Worm (Caenorhabditis elegans) whole organism, L4/young adult: ENCODE measurements around the gene lsd-1.
"Not testable (repeated sequence)": the region's sequence is repeated elsewhere in the genome, so short reads cannot be mapped to it uniquely, and the experiment has no call there.

Source experiments
- W03F9.2 ChIP-seq: fragments of 150-350 bp; optimal IDR thresholded peaks from 2 replicates; lab custom pipeline; 2014; ENCODE audit warnings: missing biosample characterization, missing genetic modification characterization
- dao-5 ChIP-seq: sonication (generic microtip); optimal IDR thresholded peaks from 2 replicates; lab custom pipeline; 2016; ENCODE audit warnings: missing genotype, missing genetic modification characterization, moderate library complexity, missing compliant biosample characterization
- him-1 ChIP-seq: sonication (generic microtip); optimal IDR thresholded peaks from 2 replicates; lab custom pipeline; 2016; ENCODE audit warnings: missing genotype, missing genetic modification reagents, missing genetic modification characterization, missing compliant biosample characterization

The lsd-1 gene

DNA sequence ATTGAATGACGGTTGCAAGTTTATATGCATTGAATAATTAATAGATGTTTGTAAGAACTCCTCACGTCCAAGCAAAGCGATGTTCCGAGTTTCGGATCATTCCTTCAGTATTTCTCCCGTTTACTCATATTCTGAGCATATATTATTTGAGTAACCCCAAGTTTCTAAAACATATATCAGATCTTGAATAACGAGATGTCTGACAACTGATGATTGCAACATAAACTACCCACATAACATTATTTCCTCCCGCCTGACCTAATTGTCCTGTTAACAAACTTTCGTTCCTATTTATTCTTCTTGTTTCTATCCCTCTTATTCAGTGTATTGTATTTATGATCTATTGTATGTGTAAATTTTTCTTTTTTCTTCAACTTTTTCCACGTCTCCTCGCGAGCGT, 12.5 kb downstream of the lsd-1 start, which contains the start of gene C49F5.13:
Gene C49F5.13 (plus strand): TSS at position 301 of the 400 bp plus-strand sequence.
- TF ChIP-seq him-1 (tag; lab: Kevin White, UChicago); dao-5 (tag; lab: Kevin White, UChicago); W03F9.2: not testable (repeated sequence)

ce11 chrX:11962050-11962788, 13.6 kb downstream of the lsd-1 start:
- TF ChIP-seq W03F9.2, result no peak
- no peak for TF ChIP-seq him-1 (tag; lab: Kevin White, UChicago)
- TF ChIP-seq dao-5 (tag; lab: Kevin White, UChicago), result no peak

ce11 chrX:11963659-11964058, 15.0 kb downstream of the lsd-1 start:
- no peak for TF ChIP-seq W03F9.2
- no peak for TF ChIP-seq him-1 (tag; lab: Kevin White, UChicago)
- no peak for TF ChIP-seq dao-5 (tag; lab: Kevin White, UChicago)

ce11 chrX:11964555-11964954, 15.9 kb downstream of the lsd-1 start:
- TF ChIP-seq him-1 (tag; lab: Kevin White, UChicago) (no peak), W03F9.2 (no peak), dao-5 (tag; lab: Kevin White, UChicago) (no peak)

DNA sequence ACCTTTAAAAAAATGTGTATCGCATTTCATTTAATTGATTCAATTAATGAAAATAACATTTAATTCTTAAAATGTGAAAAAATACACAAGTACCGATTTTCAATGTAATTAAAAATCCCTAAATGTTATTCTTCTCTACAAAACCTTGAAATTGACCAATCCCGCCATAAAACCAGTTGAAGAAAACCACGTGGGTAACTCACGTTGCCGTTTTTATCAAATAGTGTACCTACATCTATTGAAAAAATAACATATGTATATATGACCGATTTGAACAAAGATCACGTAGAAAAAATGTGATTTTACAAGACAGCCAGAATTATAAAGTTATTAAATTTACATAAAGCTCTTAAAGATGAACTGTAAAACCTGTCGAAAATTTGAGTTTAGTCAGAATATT, 16.5 kb downstream of the lsd-1 start:
- TF ChIP-seq W03F9.2, result no peak
- no peak for TF ChIP-seq him-1 (tag; lab: Kevin White, UChicago)
- TF ChIP-seq dao-5 (tag; lab: Kevin White, UChicago), result no peak

DNA sequence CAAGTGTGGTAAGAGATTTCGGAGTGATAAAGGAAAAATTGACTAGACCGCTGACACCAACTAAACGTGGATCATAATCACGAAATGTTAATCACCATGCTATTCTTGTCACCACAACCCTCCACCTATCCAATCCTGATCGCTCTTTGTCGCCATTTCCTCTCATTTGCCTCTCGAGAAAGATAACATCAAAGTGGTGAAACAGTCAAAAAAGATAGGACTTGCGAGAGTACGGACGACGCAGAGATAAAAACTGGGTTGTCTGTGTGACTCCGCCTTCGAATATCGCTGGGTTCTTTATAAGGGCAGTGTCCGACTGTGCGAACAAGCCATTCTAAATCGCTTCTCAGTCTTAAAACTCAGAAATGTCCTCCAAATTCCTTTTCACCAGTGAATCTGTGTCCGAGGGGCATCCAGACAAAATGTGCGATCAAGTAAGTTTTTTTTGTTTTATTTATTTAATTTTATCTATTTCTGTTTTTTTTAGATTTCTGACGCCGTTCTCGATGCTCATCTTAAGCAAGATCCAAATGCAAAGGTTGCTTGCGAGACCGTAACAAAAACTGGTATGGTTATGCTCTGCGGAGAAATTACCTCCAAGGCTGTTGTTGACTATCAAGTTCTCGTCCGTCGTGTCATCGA, 17.1 kb downstream of the lsd-1 start, which contains the start of gene sams-1:
Gene sams-1 (plus strand): TSS at position 300 of the 642 bp plus-strand sequence.
- TF ChIP-seq him-1 (tag; lab: Kevin White, UChicago) (no peak), dao-5 (tag; lab: Kevin White, UChicago) (no peak), W03F9.2 (no peak)

DNA sequence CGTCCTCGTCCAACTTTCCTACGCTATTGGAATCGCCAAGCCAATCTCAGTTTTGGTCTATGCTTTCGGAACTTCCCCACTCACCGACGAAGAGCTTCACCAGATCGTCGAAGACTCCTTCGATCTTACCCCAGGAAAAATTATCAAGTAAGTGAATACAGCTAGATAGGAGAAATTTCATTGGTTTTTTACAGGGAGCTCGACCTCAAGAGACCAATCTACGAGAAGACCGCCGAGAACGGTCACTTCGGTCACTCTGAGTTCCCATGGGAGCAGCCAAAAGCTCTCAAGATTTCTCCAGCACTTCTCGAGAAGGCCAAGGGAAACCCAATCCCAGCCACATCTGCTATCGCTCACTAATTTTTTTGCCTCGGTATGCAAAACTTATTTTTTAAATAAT, 18.4 kb downstream of the lsd-1 start:
- TF ChIP-seq W03F9.2, result no peak
- no peak for TF ChIP-seq him-1 (tag; lab: Kevin White, UChicago)
- TF ChIP-seq dao-5 (tag; lab: Kevin White, UChicago), result no peak

- TF ChIP-seq W03F9.2 (no peak), him-1 (tag; lab: Kevin White, UChicago) (no peak), dao-5 (tag; lab: Kevin White, UChicago) (no peak)
These were observed 19.5 kb downstream of the lsd-1 start for ce11 chrX:11968024-11968598.

ce11 chrX:11969085-11969484, 20.4 kb downstream of the lsd-1 start:
- TF ChIP-seq W03F9.2, result no peak
- TF ChIP-seq dao-5 (tag; lab: Kevin White, UChicago), result no peak
- no peak for TF ChIP-seq him-1 (tag; lab: Kevin White, UChicago)

- TF ChIP-seq dao-5 (tag; lab: Kevin White, UChicago), result no peak
- no peak for TF ChIP-seq him-1 (tag; lab: Kevin White, UChicago)
- TF ChIP-seq W03F9.2, result no peak
These were observed 20.9 kb downstream of the lsd-1 start for ce11 chrX:11969554-11969953.

- TF ChIP-seq him-1 (tag; lab: Kevin White, UChicago) (no peak), dao-5 (tag; lab: Kevin White, UChicago) (no peak), W03F9.2 (no peak)
These were observed 22.7 kb downstream of the lsd-1 start for ce11 chrX:11971323-11971722.

DNA sequence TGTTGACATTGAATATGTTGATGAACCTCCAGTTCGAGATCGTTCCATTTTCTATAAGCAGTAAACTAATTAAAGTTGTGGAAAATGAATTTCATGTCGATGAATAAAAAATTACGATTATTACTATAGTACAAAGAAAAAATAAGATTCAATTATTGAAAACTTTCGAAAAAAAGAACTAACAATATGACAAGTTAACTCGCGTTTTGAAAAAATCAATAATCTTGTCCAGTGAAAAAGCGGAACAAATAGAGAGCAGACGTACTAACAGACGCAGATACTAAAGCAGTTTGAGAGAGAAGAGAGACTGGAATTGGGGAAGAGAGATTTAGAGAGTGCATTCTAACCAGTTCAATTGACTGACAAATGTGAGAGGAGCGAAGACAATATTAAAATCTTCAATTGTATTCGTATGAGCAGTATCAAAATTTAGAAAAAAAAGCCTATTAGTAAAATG, 26.0 kb downstream of the lsd-1 start, which contains the start of gene set-6:
Gene set-6 (minus strand): TSS at position 51 of the 457 bp plus-strand sequence.
- TF ChIP-seq him-1 (tag; lab: Kevin White, UChicago) (no peak), dao-5 (tag; lab: Kevin White, UChicago) (no peak), W03F9.2 (no peak)

DNA sequence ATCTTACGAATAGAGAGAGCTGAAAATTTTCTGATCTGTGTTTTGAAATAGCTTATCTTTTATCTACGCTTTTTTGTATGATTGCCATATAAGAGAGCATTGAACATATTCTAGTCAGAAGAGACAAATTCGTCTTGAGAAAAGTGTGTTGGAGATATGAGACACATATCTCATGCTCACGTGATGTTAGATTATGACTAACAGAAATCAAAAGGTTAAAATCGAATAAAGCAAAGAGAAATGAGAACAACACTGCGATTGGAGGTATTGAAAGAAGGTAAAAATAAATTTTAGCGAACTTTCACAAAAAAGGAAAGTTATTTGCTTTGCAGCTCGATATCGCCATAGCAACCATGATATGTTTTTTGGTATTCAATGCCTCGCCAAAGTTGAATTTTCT, 33.4 kb downstream of the lsd-1 start, which contains the start of gene nhr-167:
Gene nhr-167 (minus strand): TSS at position 21 of the 400 bp plus-strand sequence.
- no peak for TF ChIP-seq W03F9.2
- TF ChIP-seq dao-5 (tag; lab: Kevin White, UChicago), result no peak
- TF ChIP-seq him-1 (tag; lab: Kevin White, UChicago), result no peak
